Worm (Caenorhabditis elegans) whole organism, L4 larva: ENCODE data around the gene irg-5.

Experiments used
- D1046.2 ChIP-seq: fragments of 200-800 bp; sonication (Bioruptor generic); IDR thresholded peaks from 2 replicates; pipeline ENCODE4 v1.3.6; 2022; ENCODE audit warnings: missing genetic modification characterization, missing compliant biosample characterization
- F10B5.3 ChIP-seq: sonication (generic microtip); optimal IDR thresholded peaks from 2 replicates; lab custom pipeline; 2016; ENCODE audit warnings: mild to moderate bottlenecking, missing genetic modification characterization, missing compliant biosample characterization
- T20F7.1 ChIP-seq: fragments of 200-800 bp; sonication (Bioruptor generic); optimal IDR thresholded peaks from 2 replicates; lab custom pipeline; 2018; ENCODE audit warnings: mild to moderate bottlenecking, missing genetic modification characterization, missing compliant biosample characterization
- Y48G9A.11 ChIP-seq: fragments of 200-800 bp; sonication (Bioruptor generic); IDR thresholded peaks from 2 replicates; pipeline ENCODE4 v1.3.6; 2022; ENCODE audit warnings: missing genetic modification reagents, missing genetic modification characterization, missing compliant biosample characterization
- Y5F2A.4 ChIP-seq: fragments of 200-800 bp; sonication (Bioruptor generic); optimal IDR thresholded peaks from 2 replicates; lab custom pipeline; 2018; ENCODE audit warnings: mild to moderate bottlenecking, missing genetic modification characterization, missing compliant biosample characterization
- Y75B8A.6 ChIP-seq: fragments of 200-800 bp; sonication (Bioruptor generic); IDR thresholded peaks from 2 replicates; pipeline ENCODE4 v1.3.6; 2022; ENCODE audit warnings: missing genetic modification reagents, missing genetic modification characterization, missing compliant biosample characterization
- aha-1 ChIP-seq: fragments of 150-350 bp; peaks from one replicate; lab custom pipeline; 2014; ENCODE audit warnings: missing biosample characterization, missing genetic modification characterization
- aly-2 ChIP-seq: sonication (generic microtip); optimal IDR thresholded peaks from 2 replicates; lab custom pipeline; 2018; ENCODE audit warnings: missing biosample characterization, missing genetic modification characterization
- arid-1 ChIP-seq: fragments of 200-800 bp; sonication (Bioruptor generic); conservative IDR thresholded peaks from 2 replicates; pipeline ENCODE4 v1.3.6; 2022; ENCODE audit warnings: missing genetic modification reagents, missing genetic modification characterization, missing compliant biosample characterization
- attf-4 ChIP-seq: sonication (generic microtip); optimal IDR thresholded peaks from 3 replicates; lab custom pipeline; 2017; ENCODE audit warnings: missing biosample characterization, missing genetic modification characterization
- ceh-28 ChIP-seq: fragments of 150-350 bp; optimal IDR thresholded peaks from 2 replicates; lab custom pipeline; 2014; ENCODE audit warnings: missing biosample characterization, missing genetic modification reagents, missing genetic modification characterization
- ceh-44 ChIP-seq: fragments of 200-800 bp; sonication (Bioruptor generic); IDR thresholded peaks from 2 replicates; pipeline ENCODE4 v1.3.6; 2022; ENCODE audit warnings: missing genetic modification reagents, missing genetic modification characterization, missing compliant biosample characterization
- ceh-62 ChIP-seq: sonication (generic microtip); optimal IDR thresholded peaks from 2 replicates; lab custom pipeline; 2017; ENCODE audit warnings: missing biosample characterization, missing genetic modification characterization
- ceh-82 ChIP-seq: sonication (generic microtip); optimal IDR thresholded peaks from 2 replicates; lab custom pipeline; 2017; ENCODE audit warnings: missing biosample characterization, missing genetic modification characterization
- daf-12 ChIP-seq: fragments of 150-350 bp; optimal IDR thresholded peaks from 2 replicates; lab custom pipeline; 2014; ENCODE audit warnings: missing biosample characterization, missing genetic modification reagents, missing genetic modification characterization
- daf-19 ChIP-seq: fragments of 200-800 bp; sonication (Bioruptor generic); conservative IDR thresholded peaks from 2 replicates; pipeline ENCODE4 v1.3.6; 2022; ENCODE audit warnings: missing genetic modification characterization, missing compliant biosample characterization
- dmd-6 ChIP-seq: fragments of 200-800 bp; sonication (Bioruptor generic); IDR thresholded peaks from 2 replicates; pipeline ENCODE4 v1.3.6; 2022; ENCODE audit warnings: missing genetic modification reagents, missing genetic modification characterization, missing compliant biosample characterization
- dmd-8 ChIP-seq: fragments of 200-800 bp; sonication (Bioruptor generic); IDR thresholded peaks from 2 replicates; pipeline ENCODE4 v1.3.6; 2022; ENCODE audit warnings: missing genetic modification characterization, missing compliant biosample characterization
- dmd-9 ChIP-seq: fragments of 200-800 bp; sonication (Bioruptor generic); IDR thresholded peaks from 2 replicates; pipeline ENCODE4 v1.3.6; 2022; ENCODE audit warnings: missing genetic modification reagents, missing genetic modification characterization, missing compliant biosample characterization
- duxl-1 ChIP-seq: sonication (generic microtip); optimal IDR thresholded peaks from 2 replicates; lab custom pipeline; 2016; ENCODE audit warnings: mild to moderate bottlenecking, missing genetic modification characterization, moderate library complexity, missing compliant biosample characterization; ENCODE audit not compliant: poor library complexity
- dve-1 ChIP-seq: sonication (generic microtip); optimal IDR thresholded peaks from 2 replicates; lab custom pipeline; 2017; ENCODE audit warnings: antibody characterized with exemption, mild to moderate bottlenecking, missing genetic modification characterization, missing compliant biosample characterization; ENCODE audit not compliant: insufficient read depth
- fos-1 ChIP-seq: fragments of 150-350 bp; optimal IDR thresholded peaks from 2 replicates; lab custom pipeline; 2014; ENCODE audit warnings: missing biosample characterization, missing genetic modification characterization
- hif-1 ChIP-seq, 2 experiments: sonication (generic microtip); optimal IDR thresholded peaks; 2 replicates each; lab custom pipeline; 2016 to 2017; ENCODE audit warnings: missing compliant biosample characterization in 2 of 2, missing genetic modification characterization in 2 of 2, missing genetic modification reagents in 2 of 2, missing genotype in 2 of 2, mild to moderate bottlenecking in 1 of 2
- hlh-30 ChIP-seq: sonication (generic microtip); optimal IDR thresholded peaks from 2 replicates; lab custom pipeline; 2017; ENCODE audit warnings: antibody characterized with exemption, mild to moderate bottlenecking, missing genetic modification characterization, missing compliant biosample characterization; ENCODE audit not compliant: insufficient read depth
- lin-39 ChIP-seq: fragments of 150-350 bp; optimal IDR thresholded peaks from 2 replicates; lab custom pipeline; 2014; ENCODE audit warnings: missing biosample characterization, missing genetic modification reagents, missing genetic modification characterization
- lir-3 ChIP-seq: sonication (generic microtip); optimal IDR thresholded peaks from 2 replicates; lab custom pipeline; 2016; ENCODE audit warnings: mild to moderate bottlenecking, missing genetic modification characterization, missing compliant biosample characterization
- lsy-2 ChIP-seq, 2 experiments: fragments of 150-350 bp in 1 of 2; sonication (generic microtip) in 1 of 2; optimal IDR thresholded peaks; 2 replicates each; lab custom pipeline; 2014 to 2017; ENCODE audit warnings: missing biosample characterization in 2 of 2, missing genetic modification characterization in 2 of 2
- madf-9 ChIP-seq: fragments of 200-800 bp; sonication (Bioruptor generic); conservative IDR thresholded peaks from 2 replicates; pipeline ENCODE4 v1.3.6; 2022; ENCODE audit warnings: missing genetic modification reagents, missing genetic modification characterization, missing compliant biosample characterization
- mdt-29 ChIP-seq: fragments of 200-800 bp; sonication (Bioruptor generic); IDR thresholded peaks from 2 replicates; pipeline ENCODE4 v1.3.6; 2022; ENCODE audit warnings: missing genetic modification reagents, missing genetic modification characterization, missing compliant biosample characterization
- mep-1 ChIP-seq: fragments of 150-350 bp; sonication (generic microtip); optimal IDR thresholded peaks from 3 replicates; lab custom pipeline; 2014; ENCODE audit warnings: missing biosample characterization, missing genetic modification characterization
- mes-2 ChIP-seq: sonication (generic microtip); optimal IDR thresholded peaks from 2 replicates; lab custom pipeline; 2016; ENCODE audit warnings: missing genotype, mild to moderate bottlenecking, missing genetic modification characterization, missing compliant biosample characterization; ENCODE audit not compliant: poor library complexity, severe bottlenecking
- mxl-2 ChIP-seq: fragments of 200-800 bp; sonication (Bioruptor generic); conservative IDR thresholded peaks from 2 replicates; pipeline ENCODE4 v1.3.6; 2022; ENCODE audit warnings: missing genetic modification reagents, missing genetic modification characterization, missing compliant biosample characterization
- nhr-102 ChIP-seq: sonication (generic microtip); optimal IDR thresholded peaks from 2 replicates; lab custom pipeline; 2016; ENCODE audit warnings: mild to moderate bottlenecking, missing genetic modification characterization, moderate library complexity, missing compliant biosample characterization
- nhr-11 ChIP-seq: fragments of 150-350 bp; optimal IDR thresholded peaks from 2 replicates; lab custom pipeline; 2014; ENCODE audit warnings: missing biosample characterization, missing genetic modification characterization
- nhr-25 ChIP-seq: sonication (generic microtip); optimal IDR thresholded peaks from 2 replicates; lab custom pipeline; 2017; ENCODE audit warnings: missing genetic modification characterization, mild to moderate bottlenecking, missing compliant biosample characterization, antibody characterized with exemption, moderate library complexity, borderline replicate concordance; ENCODE audit not compliant: insufficient read depth
- nhr-28 ChIP-seq: fragments of 150-350 bp; optimal IDR thresholded peaks from 2 replicates; lab custom pipeline; 2014; ENCODE audit warnings: missing biosample characterization, missing genetic modification characterization
- nhr-41 ChIP-seq: fragments of 200-800 bp; sonication (Bioruptor generic); IDR thresholded peaks from 2 replicates; pipeline ENCODE4 v1.3.6; 2022; ENCODE audit warnings: missing genetic modification reagents, missing genetic modification characterization, missing compliant biosample characterization
- nhr-6 ChIP-seq: fragments of 150-350 bp; optimal IDR thresholded peaks from 2 replicates; lab custom pipeline; 2014; ENCODE audit warnings: missing biosample characterization, missing genetic modification characterization
- nhr-76 ChIP-seq: fragments of 150-350 bp; optimal IDR thresholded peaks from 2 replicates; lab custom pipeline; 2014; ENCODE audit warnings: missing biosample characterization, missing genetic modification characterization
- pha-4 ChIP-seq, 2 experiments: fragments of 150-350 bp in 1 of 2; fragments of 200-800 bp in 1 of 2; sonication (Bioruptor generic) in 1 of 2; IDR thresholded peaks in 1 of 2; optimal IDR thresholded peaks in 1 of 2; 2 replicates each; pipeline versions ENCODE4 v1.3.6 to Lab custom; 2014 to 2022; ENCODE audit warnings: missing genetic modification characterization in 2 of 2, missing genetic modification reagents in 2 of 2, missing biosample characterization in 1 of 2, missing compliant biosample characterization in 1 of 2
- set-16 ChIP-seq: fragments of 200-800 bp; sonication (Bioruptor generic); IDR thresholded peaks from 2 replicates; pipeline ENCODE4 v1.3.6; 2022; ENCODE audit warnings: missing genetic modification reagents, missing genetic modification characterization, missing compliant biosample characterization
- snpc-1.2 ChIP-seq: fragments of 200-800 bp; sonication (Bioruptor generic); IDR thresholded peaks from 2 replicates; pipeline ENCODE4 v1.3.6; 2022; ENCODE audit warnings: missing genetic modification reagents, missing genetic modification characterization, missing compliant biosample characterization
- snpc-4 ChIP-seq: fragments of 150-350 bp; optimal IDR thresholded peaks from 2 replicates; lab custom pipeline; 2014; ENCODE audit warnings: missing biosample characterization, missing genetic modification characterization
- spr-1 ChIP-seq: sonication (generic microtip); optimal IDR thresholded peaks from 2 replicates; lab custom pipeline; 2016; ENCODE audit warnings: mild to moderate bottlenecking, missing genetic modification characterization, missing compliant biosample characterization
- unc-39 ChIP-seq: sonication (generic microtip); optimal IDR thresholded peaks from 2 replicates; lab custom pipeline; 2017; ENCODE audit warnings: missing biosample characterization, missing genetic modification characterization
- unc-62 ChIP-seq, 3 experiments: fragments of 150-350 bp in 1 of 3; sonication (generic microtip); optimal IDR thresholded peaks in 2 of 3; peaks in 1 of 3; 1 replicate in 1 of 3; 2 replicates in 2 of 3; lab custom pipeline; 2014 to 2017; ENCODE audit warnings: missing biosample characterization in 3 of 3, missing genetic modification characterization in 3 of 3, missing genetic modification reagents in 3 of 3, missing genotype in 1 of 3
- zip-11 ChIP-seq: fragments of 200-800 bp; sonication (Bioruptor generic); IDR thresholded peaks from 2 replicates; pipeline ENCODE4 v1.3.6; 2022; ENCODE audit warnings: missing genetic modification characterization, missing compliant biosample characterization
- zip-2 ChIP-seq: fragments of 150-350 bp; optimal IDR thresholded peaks from 2 replicates; lab custom pipeline; 2014; ENCODE audit warnings: missing biosample characterization, missing genetic modification characterization
- ztf-7 ChIP-seq: fragments of 150-350 bp; optimal IDR thresholded peaks from 2 replicates; lab custom pipeline; 2014; ENCODE audit warnings: missing biosample characterization, missing genetic modification characterization

The irg-5 gene

DNA sequence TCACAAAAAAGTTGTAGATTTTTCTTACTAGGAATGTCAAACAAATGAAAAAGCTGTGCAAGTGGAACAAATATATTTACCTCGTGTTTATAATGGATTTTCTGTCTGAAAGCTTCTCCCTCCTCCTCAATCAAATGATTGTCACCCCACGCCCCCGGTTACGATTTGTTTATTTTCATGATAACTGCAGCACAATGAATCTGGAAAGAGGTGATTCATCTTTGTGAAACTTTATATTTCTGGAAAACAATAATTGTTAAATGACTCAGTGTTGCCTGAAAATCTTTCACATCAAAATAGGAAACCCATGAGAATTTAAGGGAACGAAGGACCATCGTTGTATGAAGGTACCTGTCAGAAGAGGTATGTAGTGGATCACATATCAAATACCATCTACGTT lies 10.4 kb upstream of the irg-5 start, which contains the start of gene F35E12.10:
Gene F35E12.10, minus strand, starts transcription at position 101 of the 400 bp plus-strand sequence.
- TF ChIP-seq daf-19 (no peak), mes-2 (tag; lab: Kevin White, UChicago) (no peak), nhr-6 (tag; lab: Kevin White, UChicago) (no peak), snpc-1.2 (GFP tag; lab: Robert Waterston, UW) (no peak), mxl-2 (GFP tag; lab: Robert Waterston, UW) (no peak), lir-3 (tag; lab: Kevin White, UChicago) (no peak), unc-39 (no peak), mdt-29 (GFP tag; lab: Robert Waterston, UW) (no peak), madf-9 (no peak), aha-1 (tag; lab: Kevin White, UChicago) (peak; percentile 69), unc-62 (GFP tag; optimal IDR thresholded peaks at IDR 0.05 in 1 of 2; lab: Kevin White, UChicago) (peak in 1 of 2 experiments; percentile 37), unc-62 (tag; optimal IDR thresholded peaks at IDR 0.05; lab: Kevin White, UChicago) (no peak), ztf-7 (no peak), nhr-76 (tag; lab: Kevin White, UChicago) (no peak), ceh-44 (GFP tag; lab: Robert Waterston, UW) (no peak)
- TF ChIP-seq, all 104 proteins: peak for 2

DNA sequence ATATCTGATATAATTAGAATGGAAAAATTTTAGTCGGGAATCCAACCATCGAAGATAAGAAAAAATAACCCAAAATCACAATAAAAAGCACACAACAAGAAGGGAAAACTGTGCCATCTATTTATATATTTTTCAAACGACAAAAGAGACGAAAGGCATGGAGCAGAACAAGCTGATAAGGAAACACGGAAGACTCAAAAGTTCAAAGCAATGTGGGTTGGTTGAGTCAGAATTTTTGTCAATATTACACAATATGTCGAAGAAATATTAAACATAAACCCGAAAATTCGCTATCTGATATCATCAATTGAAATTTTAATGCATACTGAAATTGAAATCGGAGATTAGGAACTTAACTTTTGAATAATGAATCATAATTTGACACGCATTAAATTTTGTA lies 6.6 kb upstream of the irg-5 start, which contains the start of gene F35E12.9:
Gene F35E12.9, minus strand, starts transcription at position 227 of the 400 bp plus-strand sequence.
- TF ChIP-seq ceh-62, result no peak
- no peak for TF ChIP-seq Y5F2A.4 (GFP tag; lab: Kevin White, UChicago)
- TF ChIP-seq T20F7.1, result no peak
- TF ChIP-seq zip-2 (tag; lab: Kevin White, UChicago), result peak; percentile 16
- TF ChIP-seq ceh-28 (tag; lab: Kevin White, UChicago), result no peak
- TF ChIP-seq pha-4 (GFP tag; IDR thresholded peaks at IDR 0.05; lab: Robert Waterston, UW), result no peak
- no peak for TF ChIP-seq pha-4 (tag; optimal IDR thresholded peaks at IDR 0.05; lab: Kevin White, UChicago)
- no peak for TF ChIP-seq lir-3 (tag; lab: Kevin White, UChicago)
- no peak for TF ChIP-seq duxl-1 (tag; lab: Kevin White, UChicago)
- no peak for TF ChIP-seq Y75B8A.6 (GFP tag; lab: Robert Waterston, UW)
- TF ChIP-seq dve-1, result peak; percentile 87
- no peak for TF ChIP-seq aly-2
- no peak for TF ChIP-seq lsy-2 (tag; optimal IDR thresholded peaks at IDR 0.05; lab: Kevin White, UChicago)
- no peak for TF ChIP-seq D1046.2
- TF ChIP-seq nhr-11 (tag; lab: Kevin White, UChicago), result no peak
- no peak for TF ChIP-seq hif-1 (tag; optimal IDR thresholded peaks at IDR 0.05; lab: Kevin White, UChicago)
- peak; percentile 45 for TF ChIP-seq nhr-6 (tag; lab: Kevin White, UChicago)
- TF ChIP-seq daf-12 (tag; lab: Kevin White, UChicago), result no peak
- TF ChIP-seq snpc-4, result no peak
- no peak for TF ChIP-seq lin-39
- no peak for TF ChIP-seq fos-1
- no peak for TF ChIP-seq dmd-8 (GFP tag; lab: Robert Waterston, UW)
- TF ChIP-seq nhr-25 (tag; lab: Kevin White, UChicago), result no peak
- peak; percentile 24 for TF ChIP-seq nhr-102 (tag; lab: Kevin White, UChicago)
- TF ChIP-seq nhr-41 (GFP tag; lab: Robert Waterston, UW), result no peak
- TF ChIP-seq hlh-30 (tag; lab: Kevin White, UChicago), result no peak
- TF ChIP-seq F10B5.3 (tag; lab: Kevin White, UChicago), result no peak
- no peak for TF ChIP-seq dmd-9
- no peak for TF ChIP-seq nhr-76 (tag; lab: Kevin White, UChicago)
- no peak for TF ChIP-seq set-16
- no peak for TF ChIP-seq arid-1 (GFP tag; lab: Robert Waterston, UW)
- TF ChIP-seq zip-11 (GFP tag; lab: Robert Waterston, UW), result no peak
- TF ChIP-seq nhr-28 (tag; lab: Kevin White, UChicago), result peak; percentile 83
- TF ChIP-seq mep-1 (tag; lab: Kevin White, UChicago), result peak; percentile 23
- TF ChIP-seq Y48G9A.11 (GFP tag; lab: Robert Waterston, UW), result no peak
- TF ChIP-seq ceh-82 (tag; lab: Kevin White, UChicago), result no peak
- peak; percentile 81 for TF ChIP-seq dmd-6
- TF ChIP-seq attf-4 (tag; lab: Kevin White, UChicago), result no peak
- no peak for TF ChIP-seq spr-1 (tag; lab: Kevin White, UChicago)
